Fruit fly (Drosophila melanogaster): ENCODE measurements around the gene Cow.
A peak's percentile ranks its signal among the peaks of the same experiment; 100 is the strongest.

The Cow gene

dm6 chr3R:23112680-23113362, at the start of gene Cow:
Gene Cow, minus strand, starts transcription at chr3R:23112730.
- no peak for TF ChIP-seq noc (tag; optimal IDR thresholded peaks at IDR 0.05)

dm6 chr3R:23161288-23161870, 48.8 kb upstream of the Cow start, which contains the start of gene CG13829:
Gene CG13829, minus strand, starts transcription at chr3R:23161338.
- peak; percentile 74 for TF ChIP-seq noc (tag; optimal IDR thresholded peaks at IDR 0.05)

dm6 chr3R:23159289-23159956, 46.9 kb upstream of the Cow start, which contains the start of gene VhaAC39-2:
Gene VhaAC39-2, minus strand, starts transcription at chr3R:23159316.
- TF ChIP-seq noc (tag; optimal IDR thresholded peaks at IDR 0.05), result no peak

dm6 chr3R:23157664-23158151, 45.2 kb upstream of the Cow start, which contains the start of gene unk:
Gene unk, minus strand, starts transcription at chr3R:23157862.
- no peak for TF ChIP-seq noc (tag; optimal IDR thresholded peaks at IDR 0.05)

dm6 chr3R:23156865-23157515, 44.5 kb upstream of the Cow start:
- peak; percentile 48 for TF ChIP-seq noc (tag; optimal IDR thresholded peaks at IDR 0.05)

dm6 chr3R:23156347-23156864, 43.9 kb upstream of the Cow start:
- TF ChIP-seq noc (tag; optimal IDR thresholded peaks at IDR 0.05), result no peak

- no peak for TF ChIP-seq noc (tag; optimal IDR thresholded peaks at IDR 0.05)
These were observed 36.6 kb upstream of the Cow start for dm6 chr3R:23149021-23149571.

- no peak for TF ChIP-seq noc (tag; optimal IDR thresholded peaks at IDR 0.05)
These were observed 35.9 kb upstream of the Cow start for dm6 chr3R:23148433-23148832.

- TF ChIP-seq noc (tag; optimal IDR thresholded peaks at IDR 0.05), result no peak
These were observed 35.1 kb upstream of the Cow start for dm6 chr3R:23147625-23148024.

dm6 chr3R:23147058-23147457, 34.5 kb upstream of the Cow start:
- TF ChIP-seq noc (tag; optimal IDR thresholded peaks at IDR 0.05), result no peak

- TF ChIP-seq noc (tag; optimal IDR thresholded peaks at IDR 0.05), result no peak
These were observed 33.2 kb upstream of the Cow start for dm6 chr3R:23145681-23146080.

- TF ChIP-seq noc (tag; optimal IDR thresholded peaks at IDR 0.05), result no peak
These were observed 32.1 kb upstream of the Cow start for dm6 chr3R:23144654-23145053.

dm6 chr3R:23143440-23143839, 30.9 kb upstream of the Cow start:
- TF ChIP-seq noc (tag; optimal IDR thresholded peaks at IDR 0.05), result no peak

- no peak for TF ChIP-seq noc (tag; optimal IDR thresholded peaks at IDR 0.05)
These were observed 29.3 kb upstream of the Cow start, which contains the start of gene hh for dm6 chr3R:23141678-23142338. Gene hh, minus strand, starts transcription at chr3R:23141906.

dm6 chr3R:23141113-23141512, 28.6 kb upstream of the Cow start:
- no peak for TF ChIP-seq noc (tag; optimal IDR thresholded peaks at IDR 0.05)

Data from whole organism, larva.